Worm (Caenorhabditis elegans): ENCODE results near the gene nucl-1.

DNA sequence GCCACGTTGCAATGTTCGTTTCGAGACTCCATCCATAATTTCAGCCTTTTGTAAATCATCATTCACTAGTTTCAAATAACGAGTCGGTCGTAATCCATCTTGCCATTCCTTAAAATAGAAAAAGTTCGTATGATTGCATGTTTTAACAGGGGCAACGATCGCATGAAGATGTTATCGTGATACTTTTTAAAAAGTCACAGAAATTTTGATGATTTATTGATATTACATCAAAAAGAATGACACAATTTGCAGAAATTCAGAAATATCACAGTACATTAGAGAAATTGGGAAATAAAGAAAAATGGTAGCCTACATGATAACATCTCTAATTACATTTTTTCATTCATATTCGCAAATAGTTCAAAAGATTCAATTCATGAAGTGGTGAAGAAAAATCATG is 16.0 kb downstream of the nucl-1 start:
- no peak for TF ChIP-seq repo-1 (tag; optimal IDR thresholded peaks at IDR 0.05)
- TF ChIP-seq let-607 (tag; optimal IDR thresholded peaks at IDR 0.05), result no peak
- no peak for TF ChIP-seq B0336.3 (GFP tag; IDR thresholded peaks at IDR 0.05)
- no peak for TF ChIP-seq snpc-1.3 (tag; optimal IDR thresholded peaks at IDR 0.05; ENCODE audit: insufficient read depth)
- TF ChIP-seq pbrm-1 (GFP tag; IDR thresholded peaks at IDR 0.05), result no peak
- TF ChIP-seq pha-4 (tag; optimal IDR thresholded peaks at IDR 0.05), result no peak
- no peak for TF ChIP-seq cebp-2 (GFP tag; IDR thresholded peaks at IDR 0.05)
- TF ChIP-seq lir-1 (GFP tag; conservative IDR thresholded peaks at IDR 0.05), result no peak
- no peak for TF ChIP-seq egl-44 (GFP tag; IDR thresholded peaks at IDR 0.05)
- no peak for TF ChIP-seq snpc-4 (GFP tag; optimal IDR thresholded peaks at IDR 0.05)
- no peak for TF ChIP-seq snpc-4 (tag; optimal IDR thresholded peaks at IDR 0.05)
- no peak for TF ChIP-seq Y67H2A.10 (GFP tag; conservative IDR thresholded peaks at IDR 0.05)

Measured in whole organism, young adult.